Worm (Caenorhabditis elegans): ENCODE measurements around the gene hsp-17.
A peak's percentile ranks its signal among the peaks of the same experiment; 100 is the strongest.

DNA sequence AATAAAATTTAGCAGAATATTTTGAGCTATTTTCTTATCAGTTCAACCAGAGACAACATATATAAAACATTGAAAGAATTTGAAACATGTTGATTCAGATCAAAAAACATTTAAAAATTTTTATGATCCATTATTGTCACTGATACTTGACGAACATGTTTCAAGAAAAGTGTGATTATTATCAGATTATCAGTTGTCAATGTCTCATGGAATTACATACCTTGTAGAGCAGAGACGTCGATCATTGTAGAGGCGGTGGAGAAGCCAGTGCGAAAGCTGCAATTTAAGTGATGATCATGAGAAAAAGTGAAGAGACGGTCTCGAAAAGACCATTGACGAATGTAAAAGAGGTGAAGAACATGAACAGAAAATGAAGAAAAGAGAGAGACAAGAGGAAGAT is 16.7 kb upstream of the hsp-17 start, which contains the start of gene F52E1.9:
- TF ChIP-seq ces-1 (GFP tag; optimal IDR thresholded peaks at IDR 0.05) (no peak), nhr-28 (tag; optimal IDR thresholded peaks at IDR 0.05) (no peak), daf-19 (GFP tag; conservative IDR thresholded peaks at IDR 0.05) (no peak), ceh-20 (GFP tag; IDR thresholded peaks at IDR 0.05) (no peak), duxl-1 (tag; optimal IDR thresholded peaks at IDR 0.05; ENCODE audit: poor library complexity) (no peak), zip-2 (tag; optimal IDR thresholded peaks at IDR 0.05) (no peak), nhr-76 (tag; optimal IDR thresholded peaks at IDR 0.05) (no peak), mdt-29 (GFP tag; IDR thresholded peaks at IDR 0.05) (no peak), jun-1 (tag; optimal IDR thresholded peaks at IDR 0.05) (no peak), nhr-102 (tag; optimal IDR thresholded peaks at IDR 0.05) (peak; percentile 0), unc-62 (GFP tag; optimal IDR thresholded peaks at IDR 0.05 in 1 of 2) (no peak), unc-62 (tag; optimal IDR thresholded peaks at IDR 0.05) (no peak), sdz-12 (GFP tag; optimal IDR thresholded peaks at IDR 0.05) (no peak), daf-12 (tag; optimal IDR thresholded peaks at IDR 0.05) (no peak)

All from whole organism, L4 larva.